Fruit fly (Drosophila melanogaster) whole organism, prepupa: ENCODE results near the gene Pkcdelta.

Experiments used
- Blimp-1 ChIP-seq: fragments of 200-800 bp; sonication (Bioruptor generic); optimal IDR thresholded peaks from 3 replicates; lab custom pipeline; 2017; ENCODE audit warnings: missing biosample characterization, missing genetic modification characterization, mild to moderate bottlenecking, moderate library complexity, missing genetic modification reagents
- CG10669 ChIP-seq: fragments of 200-800 bp; sonication (Bioruptor generic); optimal IDR thresholded peaks from 3 replicates; lab custom pipeline; 2018; ENCODE audit warnings: missing biosample characterization, mild to moderate bottlenecking, missing genetic modification characterization, moderate library complexity
- CG1621 ChIP-seq: fragments of 200-800 bp; sonication (Bioruptor generic); optimal IDR thresholded peaks from 3 replicates; lab custom pipeline; 2018; ENCODE audit warnings: missing biosample characterization, mild to moderate bottlenecking, missing genetic modification characterization
- CG34406 ChIP-seq: fragments of 200-800 bp; sonication (Bioruptor generic); optimal IDR thresholded peaks from 3 replicates; lab custom pipeline; 2016; ENCODE audit warnings: missing biosample characterization, missing genetic modification characterization
- CG6276 ChIP-seq: fragments of 200-800 bp; sonication (Bioruptor generic); optimal IDR thresholded peaks from 2 replicates; lab custom pipeline; 2017; ENCODE audit warnings: missing biosample characterization, mild to moderate bottlenecking, missing genetic modification characterization
- CG6792 ChIP-seq: fragments of 200-800 bp; sonication (Bioruptor generic); optimal IDR thresholded peaks from 3 replicates; lab custom pipeline; 2016; ENCODE audit warnings: missing biosample characterization, missing genetic modification characterization
- Eip75B ChIP-seq: fragments of 200-800 bp; sonication (Bioruptor generic); optimal IDR thresholded peaks from 3 replicates; lab custom pipeline; 2016; ENCODE audit warnings: missing biosample characterization, missing genetic modification characterization
- Gug ChIP-seq: fragments of 200-800 bp; sonication (Bioruptor generic); IDR thresholded peaks from 2 replicates; pipeline ENCODE4 v1.3.6; 2022; ENCODE audit warnings: missing biosample characterization, missing genetic modification characterization
- Hr4 ChIP-seq: fragments of 200-800 bp; sonication (Bioruptor generic); optimal IDR thresholded peaks from 3 replicates; lab custom pipeline; 2016; ENCODE audit warnings: missing biosample characterization, missing genetic modification characterization
- eg ChIP-seq: fragments of 200-800 bp; sonication (Bioruptor generic); IDR thresholded peaks from 3 replicates; pipeline ENCODE4 v1.3.6; 2022; ENCODE audit warnings: missing biosample characterization, missing genetic modification characterization

dm6 chrX:12470187-12470931 lies 38.3 kb downstream of the Pkcdelta start:
- TF ChIP-seq CG6792 (GFP tag; lab: Kevin White, UChicago) (peak; percentile 37), Eip75B (GFP tag; lab: Kevin White, UChicago) (no peak), CG10669 (GFP tag; lab: Kevin White, UChicago) (peak; percentile 34), CG1621 (peak; percentile 36), Hr4 (GFP tag; lab: Kevin White, UChicago) (peak; percentile 37), eg (GFP tag; lab: Robert Waterston, UW) (peak; percentile 59), CG34406 (peak; percentile 49), Gug (GFP tag; lab: Robert Waterston, UW) (peak; percentile 26; the same call in 1 of the 2 replicates), Blimp-1 (GFP tag; lab: Kevin White, UChicago) (no peak), CG6276 (GFP tag; lab: Kevin White, UChicago) (peak; percentile 32)
